Worm (Caenorhabditis elegans) whole organism, late embryonic: ENCODE results near the gene srx-98.

Experiments used
- K09A11.1 ChIP-seq: sonication (generic microtip); optimal IDR thresholded peaks from 2 replicates; lab custom pipeline; 2017; ENCODE audit warnings: antibody characterized with exemption, mild to moderate bottlenecking, missing genetic modification characterization, missing compliant biosample characterization; ENCODE audit not compliant: insufficient read depth
- ceh-6 ChIP-seq: fragments of 200-800 bp; sonication (Bioruptor generic); optimal IDR thresholded peaks from 2 replicates; lab custom pipeline; 2018; ENCODE audit warnings: mild to moderate bottlenecking, missing genetic modification characterization, missing compliant biosample characterization
- elt-4 ChIP-seq: sonication (generic microtip); optimal IDR thresholded peaks from 2 replicates; lab custom pipeline; 2016; ENCODE audit warnings: missing genetic modification characterization, missing compliant biosample characterization
- fkh-10 ChIP-seq: fragments of 150-350 bp; optimal IDR thresholded peaks from 2 replicates; lab custom pipeline; 2014; ENCODE audit warnings: missing biosample characterization, missing genetic modification reagents, missing genetic modification characterization
- nhr-11 ChIP-seq: fragments of 150-350 bp; optimal IDR thresholded peaks from 2 replicates; lab custom pipeline; 2014; ENCODE audit warnings: missing biosample characterization, missing genetic modification characterization

ce11 chrII:3690646-3691045, 19.8 kb upstream of the srx-98 start, which contains the start of gene srx-101:
- TF ChIP-seq nhr-11 (tag; lab: Kevin White, UChicago) (no peak), ceh-6 (GFP tag; lab: Kevin White, UChicago) (no peak), fkh-10 (GFP tag; lab: Kevin White, UChicago) (no peak), K09A11.1 (tag; lab: Kevin White, UChicago) (no peak), elt-4 (tag; lab: Kevin White, UChicago) (no peak)
